Worm (Caenorhabditis elegans) whole organism, early embryonic: ENCODE measurements around the gene lin-12.

ENCODE experiments used
- B0310.2 ChIP-seq: sonication (generic microtip); optimal IDR thresholded peaks from 2 replicates; lab custom pipeline; 2016; ENCODE audit warnings: mild to moderate bottlenecking, missing genetic modification characterization, missing compliant biosample characterization
- aly-1 ChIP-seq: sonication (generic microtip); optimal IDR thresholded peaks from 2 replicates; lab custom pipeline; 2016; ENCODE audit warnings: missing genetic modification characterization, missing compliant biosample characterization
- ama-1 ChIP-seq: fragments of 150-350 bp; optimal IDR thresholded peaks from 2 replicates; lab custom pipeline; 2014
- ceh-36 ChIP-seq: sonication (generic microtip); optimal IDR thresholded peaks from 2 replicates; lab custom pipeline; 2016; ENCODE audit warnings: missing genetic modification characterization, inconsistent platforms, missing compliant biosample characterization
- ets-7 ChIP-seq: sonication (generic microtip); optimal IDR thresholded peaks from 2 replicates; lab custom pipeline; 2016; ENCODE audit warnings: missing genotype, missing genetic modification characterization, missing compliant biosample characterization
- flt-1 ChIP-seq: fragments of 200-800 bp; sonication (Bioruptor generic); IDR thresholded peaks from 2 replicates; pipeline ENCODE4 v1.3.6; 2022; ENCODE audit warnings: missing genetic modification characterization, missing compliant biosample characterization
- hmbx-1 ChIP-seq: sonication (generic microtip); optimal IDR thresholded peaks from 2 replicates; lab custom pipeline; 2016; ENCODE audit warnings: mild to moderate bottlenecking, missing genetic modification characterization, missing compliant biosample characterization
- hmg-4 ChIP-seq: fragments of 200-800 bp; sonication (Bioruptor generic); optimal IDR thresholded peaks from 2 replicates; lab custom pipeline; 2018; ENCODE audit warnings: mild to moderate bottlenecking, missing genetic modification characterization, missing compliant biosample characterization
- hnd-1 ChIP-seq: sonication (generic microtip); optimal IDR thresholded peaks from 2 replicates; lab custom pipeline; 2016; ENCODE audit warnings: missing genetic modification characterization, missing compliant biosample characterization

DNA sequence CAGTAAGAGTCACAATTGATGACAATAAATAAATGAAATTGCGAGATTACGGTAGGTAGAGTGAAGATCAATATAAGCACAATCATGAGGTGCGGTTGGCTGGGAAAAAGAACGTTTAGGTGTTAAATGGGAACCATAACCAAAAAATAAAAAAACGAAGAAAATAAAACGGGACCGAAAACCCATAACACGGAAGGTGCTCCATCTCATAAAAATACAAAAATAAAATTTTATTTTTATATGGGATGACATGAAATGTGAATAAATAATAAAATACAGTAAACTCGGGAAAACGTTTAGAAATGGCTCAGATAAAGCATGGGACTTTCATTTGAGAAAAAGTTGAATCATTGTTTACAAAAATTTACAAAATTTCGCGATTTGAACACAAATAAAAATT lies 4.3 kb upstream of the lin-12 start, which contains the start of gene F02A9.7:
- TF ChIP-seq ama-1 (lab: Kevin White, UChicago): no peak
- TF ChIP-seq B0310.2 (tag; lab: Kevin White, UChicago): no peak
- TF ChIP-seq hmbx-1: no peak
- no peak for TF ChIP-seq hmg-4 (GFP tag; lab: Kevin White, UChicago)
- TF ChIP-seq flt-1: no peak
- no peak for TF ChIP-seq hnd-1 (tag; lab: Kevin White, UChicago)
- no peak for TF ChIP-seq ceh-36 (tag; lab: Kevin White, UChicago)
- no peak for TF ChIP-seq aly-1 (tag; lab: Kevin White, UChicago)
- TF ChIP-seq ets-7: no peak
